Worm (Caenorhabditis elegans): Measurements from ENCODE around the gene C34B4.5.

- TF ChIP-seq flt-1 (GFP tag; IDR thresholded peaks at IDR 0.05): no peak
- TF ChIP-seq F13C5.2 (tag; optimal IDR thresholded peaks at IDR 0.05): no peak
- TF ChIP-seq ceh-13 (GFP tag; optimal IDR thresholded peaks at IDR 0.05): no peak
- no peak for TF ChIP-seq ama-1 (optimal IDR thresholded peaks at IDR 0.05)
- TF ChIP-seq aly-1 (tag; optimal IDR thresholded peaks at IDR 0.05): no peak
- TF ChIP-seq ceh-36 (tag; optimal IDR thresholded peaks at IDR 0.05): no peak
- TF ChIP-seq hmg-4 (GFP tag; optimal IDR thresholded peaks at IDR 0.05): no peak
- no peak for TF ChIP-seq tbx-11 (GFP tag; IDR thresholded peaks at IDR 0.05)
- TF ChIP-seq tra-4 (tag; optimal IDR thresholded peaks at IDR 0.05): no peak
- TF ChIP-seq sea-1 (GFP tag; conservative IDR thresholded peaks at IDR 0.05): no peak
Observed at ce11 chrV:13073145-13073544, 22.6 kb upstream of the C34B4.5 start.

All from whole organism, early embryonic.